Fruit fly (Drosophila melanogaster): Measurements from ENCODE around the gene Mnt.

Gene Mnt

dm6 chrX:3750232-3751075 is 78.9 kb downstream of the Mnt start:
- TF ChIP-seq fru (GFP tag; optimal IDR thresholded peaks at IDR 0.05) (peak; percentile 84), rgr (GFP tag; optimal IDR thresholded peaks at IDR 0.05) (peak; percentile 80), Vsx2 (GFP tag; optimal IDR thresholded peaks at IDR 0.05; ENCODE audit: partially characterized antibody) (no peak), Jra (GFP tag; optimal IDR thresholded peaks at IDR 0.05) (peak; percentile 40), Hr83 (GFP tag; optimal IDR thresholded peaks at IDR 0.05; ENCODE audit: poor library complexity, severe bottlenecking) (no peak), Sp1 (GFP tag; optimal IDR thresholded peaks at IDR 0.05) (peak; percentile 61), N (GFP tag; optimal IDR thresholded peaks at IDR 0.05) (no peak), HLH106 (tag; optimal IDR thresholded peaks at IDR 0.05) (peak; percentile 78), lola (GFP tag; optimal IDR thresholded peaks at IDR 0.05) (no peak), Hr78 (GFP tag; optimal IDR thresholded peaks at IDR 0.05) (no peak), dmrt93B (GFP tag; optimal IDR thresholded peaks at IDR 0.05) (peak; percentile 65), jim (GFP tag; optimal IDR thresholded peaks at IDR 0.05) (no peak), foxo (GFP tag; optimal IDR thresholded peaks at IDR 0.05) (peak in 1 of 2 experiments; percentile 81), CG32264 (GFP tag; optimal IDR thresholded peaks at IDR 0.05) (peak; percentile 33), GATAd (GFP tag; optimal IDR thresholded peaks at IDR 0.05) (no peak), psq (GFP tag; optimal IDR thresholded peaks at IDR 0.05) (peak; percentile 60), CG9705 (GFP tag; optimal IDR thresholded peaks at IDR 0.05) (peak; percentile 64), Dif (GFP tag; optimal IDR thresholded peaks at IDR 0.05; ENCODE audit: partially characterized antibody) (no peak), Rel (GFP tag; optimal IDR thresholded peaks at IDR 0.05) (no peak), Rel (tag; optimal IDR thresholded peaks at IDR 0.05) (no peak), brk (GFP tag; optimal IDR thresholded peaks at IDR 0.05) (peak; percentile 46), Abd-B (GFP tag; optimal IDR thresholded peaks at IDR 0.05) (no peak), CrebA (GFP tag; optimal IDR thresholded peaks at IDR 0.05; ENCODE audit: borderline replicate concordance) (no peak), Mio (GFP tag; optimal IDR thresholded peaks at IDR 0.05) (no peak), Hnf4 (GFP tag; optimal IDR thresholded peaks at IDR 0.05) (peak; percentile 69), ey (GFP tag; optimal IDR thresholded peaks at IDR 0.05) (peak; percentile 84), usp (GFP tag; optimal IDR thresholded peaks at IDR 0.05) (no peak), woc (GFP tag; optimal IDR thresholded peaks at IDR 0.05) (peak; percentile 75), br (GFP tag; optimal IDR thresholded peaks at IDR 0.05) (peak; percentile 79), sv (GFP tag; optimal IDR thresholded peaks at IDR 0.05) (peak; percentile 53), pan (optimal IDR thresholded peaks at IDR 0.05) (no peak), h (GFP tag; optimal IDR thresholded peaks at IDR 0.05) (peak; percentile 85), Dfd (GFP tag; optimal IDR thresholded peaks at IDR 0.05) (no peak), dl (GFP tag; optimal IDR thresholded peaks at IDR 0.05; ENCODE audit: insufficient read depth in 1 of 2, partially characterized antibody in 2 of 2) (no peak), sage (GFP tag; optimal IDR thresholded peaks at IDR 0.05) (no peak), tai (GFP tag; optimal IDR thresholded peaks at IDR 0.05) (no peak), Myc (optimal IDR thresholded peaks at IDR 0.05) (no peak), dsf (GFP tag; optimal IDR thresholded peaks at IDR 0.05; ENCODE audit: borderline replicate concordance) (no peak), OdsH (GFP tag; optimal IDR thresholded peaks at IDR 0.05) (peak; percentile 72)
